Fruit fly (Drosophila melanogaster): ENCODE measurements around the gene CG33932.

Gene CG33932

DNA sequence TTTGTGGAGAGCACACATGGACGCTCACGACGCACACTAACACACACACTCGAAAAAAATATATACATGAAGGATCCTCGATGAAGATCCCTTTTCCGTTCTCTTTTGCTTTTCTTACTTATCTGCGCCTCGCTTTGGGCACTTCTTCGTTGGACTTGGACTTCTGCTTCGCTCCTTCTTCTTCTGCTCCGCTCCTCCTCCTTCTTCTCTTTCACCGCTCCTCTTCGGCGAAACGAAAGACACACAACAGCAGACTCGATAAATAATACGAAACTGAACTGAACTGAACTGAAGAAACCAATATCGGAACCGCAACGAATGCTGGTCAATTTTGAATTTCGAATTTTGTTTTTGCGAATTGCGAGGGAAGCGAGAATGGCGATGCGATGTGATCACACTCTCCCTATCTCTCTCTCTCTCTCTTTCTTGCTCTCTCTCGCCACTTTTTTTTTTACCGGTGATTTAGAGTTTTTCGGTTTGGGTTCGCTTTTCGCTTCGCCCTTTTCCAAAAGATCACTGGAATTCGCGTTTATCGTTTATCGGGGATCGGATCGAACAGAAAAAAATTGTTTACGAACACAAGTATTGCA lies 38.6 kb downstream of the CG33932 start:
- no peak for TF ChIP-seq Sin3A (optimal IDR thresholded peaks at IDR 0.05)

DNA sequence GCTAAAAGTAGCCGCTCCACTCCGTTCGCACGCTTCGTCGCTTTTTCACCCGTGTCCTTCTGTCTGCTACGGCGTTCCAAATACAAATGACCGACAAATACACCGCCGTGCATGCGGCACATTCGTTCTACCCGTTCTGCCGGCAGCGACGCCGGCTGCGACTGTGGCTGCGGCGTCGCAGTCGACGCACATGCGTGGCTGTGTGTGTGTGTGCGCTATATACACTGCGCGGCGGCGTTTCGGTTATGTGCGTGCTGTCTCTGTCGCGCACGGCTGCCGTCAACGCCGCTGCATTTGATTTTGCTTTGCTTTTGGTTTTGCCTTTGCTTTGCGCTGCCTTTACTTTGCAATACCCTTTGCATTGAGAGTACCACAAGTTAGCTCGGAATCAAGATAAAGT lies 39.2 kb downstream of the CG33932 start, which contains the start of gene zld:
zld (minus strand) TSS at position 92 of the 400 bp plus-strand sequence.
- TF ChIP-seq Sin3A (optimal IDR thresholded peaks at IDR 0.05): no peak
- TF ChIP-seq h (optimal IDR thresholded peaks at IDR 0.05): no peak
- no peak for TF ChIP-seq Myc (optimal IDR thresholded peaks at IDR 0.05)
- no peak for TF ChIP-seq psq (optimal IDR thresholded peaks at IDR 0.05)
- no peak for TF ChIP-seq ttk (optimal IDR thresholded peaks at IDR 0.05)
- no peak for TF ChIP-seq insv (optimal IDR thresholded peaks at IDR 0.05)

DNA sequence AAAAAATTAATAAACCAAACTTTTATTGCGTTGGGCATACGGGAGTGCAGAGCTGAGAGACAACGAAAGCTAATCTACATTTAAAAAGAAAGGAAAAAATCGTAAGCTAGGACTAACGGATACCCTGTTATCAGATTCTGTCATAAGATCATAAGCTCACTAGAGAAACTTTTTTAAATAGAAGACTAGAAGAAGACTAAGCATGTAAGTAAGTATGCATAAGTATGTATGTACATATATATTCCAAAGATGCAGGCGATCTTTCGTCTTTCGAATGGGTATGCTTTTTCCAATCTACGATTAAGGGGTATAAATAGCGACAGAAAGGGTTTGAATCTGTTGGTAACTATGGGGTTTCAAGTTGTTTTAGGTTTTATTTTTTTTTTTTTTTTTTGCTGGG lies 40.6 kb downstream of the CG33932 start:
- TF ChIP-seq Myc (optimal IDR thresholded peaks at IDR 0.05) (no peak), ttk (optimal IDR thresholded peaks at IDR 0.05) (no peak), psq (optimal IDR thresholded peaks at IDR 0.05) (no peak), Sin3A (optimal IDR thresholded peaks at IDR 0.05) (no peak), h (optimal IDR thresholded peaks at IDR 0.05) (no peak), insv (optimal IDR thresholded peaks at IDR 0.05) (no peak)

DNA sequence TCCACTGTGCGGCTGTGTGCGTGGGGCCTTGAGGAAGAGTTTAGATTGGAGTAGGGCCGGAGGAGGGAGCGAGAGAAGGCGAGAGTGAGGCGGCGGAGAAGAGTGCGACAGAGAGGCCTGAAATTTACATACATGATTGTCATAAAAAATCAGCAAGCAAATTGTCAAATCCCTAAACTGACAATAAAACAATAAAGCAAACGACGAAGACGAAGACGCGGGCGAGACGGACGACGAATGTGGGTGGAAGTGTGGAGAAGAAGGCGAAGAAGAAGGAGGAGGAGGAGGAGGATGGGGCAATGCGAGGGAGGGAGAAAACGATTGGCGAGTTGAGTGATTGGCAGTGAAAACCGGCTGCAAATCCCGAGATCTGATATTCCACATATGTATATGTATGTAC lies 41.2 kb downstream of the CG33932 start:
- TF ChIP-seq insv (optimal IDR thresholded peaks at IDR 0.05): no peak
- TF ChIP-seq psq (optimal IDR thresholded peaks at IDR 0.05): no peak
- no peak for TF ChIP-seq ttk (optimal IDR thresholded peaks at IDR 0.05)
- TF ChIP-seq h (optimal IDR thresholded peaks at IDR 0.05): no peak
- no peak for TF ChIP-seq Sin3A (optimal IDR thresholded peaks at IDR 0.05)
- no peak for TF ChIP-seq Myc (optimal IDR thresholded peaks at IDR 0.05)

DNA sequence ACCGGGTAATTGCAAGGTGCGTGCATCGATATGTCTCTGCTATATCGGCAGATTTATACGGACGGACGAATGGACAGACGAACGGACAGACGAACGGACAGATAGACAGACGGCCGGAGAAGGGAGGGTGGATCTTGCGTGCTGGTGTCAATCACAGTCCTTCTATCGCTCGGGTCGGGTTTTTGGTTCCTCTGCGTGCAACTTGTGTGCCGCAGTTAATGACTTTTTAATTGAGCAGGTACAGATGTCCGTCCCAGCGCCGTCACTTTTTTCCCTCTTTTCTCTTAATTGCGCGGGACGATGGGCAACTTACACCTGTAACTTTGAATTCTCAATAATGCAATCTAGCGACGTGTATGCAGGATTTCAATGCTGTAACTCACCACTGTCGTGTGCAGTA lies 42.6 kb downstream of the CG33932 start:
- TF ChIP-seq psq (optimal IDR thresholded peaks at IDR 0.05): no peak
- TF ChIP-seq Sin3A (optimal IDR thresholded peaks at IDR 0.05): no peak
- no peak for TF ChIP-seq ttk (optimal IDR thresholded peaks at IDR 0.05)
- no peak for TF ChIP-seq insv (optimal IDR thresholded peaks at IDR 0.05)
- no peak for TF ChIP-seq h (optimal IDR thresholded peaks at IDR 0.05)
- no peak for TF ChIP-seq Myc (optimal IDR thresholded peaks at IDR 0.05)

DNA sequence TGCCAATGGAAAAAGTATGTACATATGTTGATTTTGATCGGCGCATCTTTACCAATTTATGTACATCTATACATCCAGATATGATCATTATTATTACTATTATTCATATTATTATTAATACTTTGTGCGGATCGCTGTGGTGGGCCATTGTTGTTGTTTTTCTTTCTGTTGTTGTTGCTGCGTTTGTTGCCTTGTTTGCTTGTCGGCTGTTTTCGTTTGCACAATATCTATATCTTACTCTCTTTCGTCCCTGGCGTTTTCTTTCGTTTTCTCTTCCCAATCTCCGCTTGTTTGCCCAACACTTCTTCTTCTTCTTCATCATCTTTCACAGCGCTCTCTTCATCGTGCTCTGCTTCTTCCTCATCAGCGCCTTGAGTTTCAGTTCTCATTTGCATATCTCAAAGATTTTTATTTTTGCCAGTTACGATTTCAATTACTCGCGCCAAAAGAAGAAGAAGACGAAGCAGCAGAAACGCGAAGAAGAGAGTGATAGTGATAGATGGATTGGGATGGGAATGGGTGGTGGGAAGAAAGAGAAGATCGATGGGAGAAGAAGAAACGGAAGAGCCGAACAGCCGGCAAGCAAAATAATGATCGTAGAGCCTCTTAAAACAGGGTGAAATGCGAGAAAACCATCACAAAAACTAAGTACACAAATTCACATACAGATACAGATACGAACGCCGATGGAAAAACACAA lies 43.8 kb downstream of the CG33932 start:
- TF ChIP-seq insv (optimal IDR thresholded peaks at IDR 0.05): no peak
- no peak for TF ChIP-seq Sin3A (optimal IDR thresholded peaks at IDR 0.05)
- no peak for TF ChIP-seq h (optimal IDR thresholded peaks at IDR 0.05)
- no peak for TF ChIP-seq psq (optimal IDR thresholded peaks at IDR 0.05)
- no peak for TF ChIP-seq ttk (optimal IDR thresholded peaks at IDR 0.05)
- TF ChIP-seq Myc (optimal IDR thresholded peaks at IDR 0.05): no peak

DNA sequence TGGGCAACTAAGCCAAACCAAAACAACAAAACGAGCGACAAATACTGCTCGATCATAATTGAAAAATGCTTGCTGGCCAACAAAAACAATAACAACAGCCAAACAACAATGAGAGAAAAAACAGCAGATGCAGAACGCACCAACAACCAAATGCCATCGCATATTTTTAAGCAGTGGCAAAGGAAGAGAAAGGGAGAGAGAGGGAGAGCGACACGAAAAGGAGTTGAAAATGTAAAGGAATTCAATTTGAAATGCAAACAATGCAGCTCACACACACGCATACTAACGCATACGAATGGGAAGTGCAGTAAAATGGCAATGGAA lies 44.4 kb downstream of the CG33932 start:
- TF ChIP-seq insv (optimal IDR thresholded peaks at IDR 0.05): no peak
- TF ChIP-seq ttk (optimal IDR thresholded peaks at IDR 0.05): no peak
- no peak for TF ChIP-seq Sin3A (optimal IDR thresholded peaks at IDR 0.05)
- no peak for TF ChIP-seq h (optimal IDR thresholded peaks at IDR 0.05)
- TF ChIP-seq psq (optimal IDR thresholded peaks at IDR 0.05): no peak
- TF ChIP-seq Myc (optimal IDR thresholded peaks at IDR 0.05): no peak

DNA sequence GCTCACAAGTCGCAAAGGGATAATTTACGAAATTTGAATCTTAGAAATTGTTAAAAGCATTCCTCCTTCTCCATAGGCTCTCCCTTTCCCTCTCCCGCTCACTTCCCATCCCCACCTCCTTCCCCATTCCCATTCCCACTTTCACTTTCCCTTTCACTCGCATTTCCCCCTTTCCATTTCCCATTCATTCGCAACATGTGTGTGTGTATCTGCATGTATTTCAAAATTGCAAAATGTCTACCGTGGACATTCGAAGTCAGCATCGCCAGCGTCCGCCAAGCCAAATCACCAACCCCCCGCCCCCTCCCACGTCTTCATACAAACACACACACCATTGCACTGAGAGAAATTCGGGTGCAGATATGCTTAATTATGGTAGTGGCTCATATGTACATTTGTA lies 47.6 kb downstream of the CG33932 start:
- TF ChIP-seq Sin3A (optimal IDR thresholded peaks at IDR 0.05): no peak

DNA sequence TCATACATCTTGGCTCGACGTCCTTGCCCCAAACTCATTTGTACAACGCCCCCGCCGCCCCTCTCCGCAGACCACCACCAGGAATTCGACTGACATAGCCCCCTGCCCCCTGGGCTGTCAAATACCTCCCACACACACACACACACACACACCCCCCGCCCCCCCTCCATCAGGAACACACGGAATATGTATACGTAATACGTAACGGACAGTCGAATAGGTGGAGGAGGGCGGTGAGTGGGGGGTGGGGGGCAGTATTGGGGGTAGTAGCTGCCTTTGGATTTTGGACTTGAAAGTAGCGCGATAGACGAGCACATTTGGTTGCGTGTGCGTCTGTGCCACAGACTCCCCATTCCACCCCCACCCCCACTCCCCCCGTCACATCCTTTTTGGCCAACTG lies 48.3 kb downstream of the CG33932 start:
- TF ChIP-seq Sin3A (optimal IDR thresholded peaks at IDR 0.05): no peak

Data from Kc167 (cell line).